Fruit fly (Drosophila melanogaster) Kc167 (cell line): Measurements from ENCODE around the gene DIP2.

Source experiments
- Myc ChIP-seq: fragments of >200 bp; optimal IDR thresholded peaks from 2 replicates; lab custom pipeline; 2017; ENCODE audit warnings: missing external identifiers
- Sin3A ChIP-seq: fragments of >200 bp; optimal IDR thresholded peaks from 2 replicates; lab custom pipeline; 2018; ENCODE audit warnings: missing external identifiers
- h ChIP-seq: fragments of >200 bp; optimal IDR thresholded peaks from 3 replicates; lab custom pipeline; 2018; ENCODE audit warnings: missing external identifiers
- insv ChIP-seq: fragments of >200 bp; optimal IDR thresholded peaks from 3 replicates; lab custom pipeline; 2018; ENCODE audit warnings: missing external identifiers
- psq ChIP-seq: fragments of >200 bp; optimal IDR thresholded peaks from 2 replicates; lab custom pipeline; 2017; ENCODE audit warnings: missing external identifiers
- ttk ChIP-seq: sonication (Bioruptor generic); optimal IDR thresholded peaks from 2 replicates; lab custom pipeline; 2017; ENCODE audit warnings: missing external identifiers

DIP2 gene

DNA sequence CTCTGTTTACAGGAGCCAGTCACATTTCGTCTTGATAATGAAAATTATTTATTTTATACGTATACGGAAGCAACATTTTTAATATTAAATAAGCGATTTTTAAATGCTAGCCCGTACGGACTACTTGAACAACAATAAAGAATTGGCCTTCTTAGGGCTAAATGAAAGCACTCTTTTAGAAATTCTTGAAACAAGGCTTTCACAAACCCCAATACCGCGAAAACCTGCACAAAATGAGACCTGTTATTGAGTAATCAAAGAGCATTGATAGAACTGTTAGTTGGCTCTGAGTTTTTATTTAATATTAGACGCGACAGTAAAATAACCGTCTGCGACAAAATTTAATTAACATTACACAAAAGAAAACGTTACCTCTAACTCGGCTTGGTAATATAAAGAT lies 17.1 kb upstream of the DIP2 start, which contains the start of gene ttm2:
Gene ttm2 (plus strand): TSS at position 301 of the 400 bp plus-strand sequence.
- TF ChIP-seq psq (no peak), ttk (lab: Kevin White, UChicago) (no peak), insv (lab: Kevin White, UChicago) (no peak), Sin3A (no peak), Myc (lab: Kevin White, UChicago) (no peak), h (lab: Kevin White, UChicago) (no peak)

DNA sequence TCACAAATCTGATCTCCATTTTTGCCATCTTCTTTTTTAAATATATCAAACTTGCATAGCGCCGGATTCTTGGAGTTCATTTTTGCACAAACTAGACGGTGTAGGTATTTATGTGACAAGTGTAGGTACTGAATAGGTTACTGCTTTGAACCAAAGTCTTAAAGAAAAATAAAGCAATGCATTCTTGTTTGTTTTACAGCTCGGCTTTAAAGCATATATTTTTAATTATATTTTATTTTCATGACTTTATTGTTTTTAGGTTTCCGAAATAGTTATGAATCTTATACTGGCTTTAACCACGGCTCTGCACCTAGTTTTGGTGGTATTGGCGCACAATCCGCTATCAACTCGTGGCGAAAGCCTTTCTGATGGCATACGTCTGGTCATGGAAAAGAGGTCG lies 15.5 kb upstream of the DIP2 start, which contains the start of gene CG32845:
Gene CG32845 (minus strand): TSS at position 101 of the 400 bp plus-strand sequence.
- TF ChIP-seq psq: no peak
- TF ChIP-seq Myc (lab: Kevin White, UChicago): no peak
- TF ChIP-seq Sin3A: no peak
- TF ChIP-seq insv (lab: Kevin White, UChicago): no peak

DNA sequence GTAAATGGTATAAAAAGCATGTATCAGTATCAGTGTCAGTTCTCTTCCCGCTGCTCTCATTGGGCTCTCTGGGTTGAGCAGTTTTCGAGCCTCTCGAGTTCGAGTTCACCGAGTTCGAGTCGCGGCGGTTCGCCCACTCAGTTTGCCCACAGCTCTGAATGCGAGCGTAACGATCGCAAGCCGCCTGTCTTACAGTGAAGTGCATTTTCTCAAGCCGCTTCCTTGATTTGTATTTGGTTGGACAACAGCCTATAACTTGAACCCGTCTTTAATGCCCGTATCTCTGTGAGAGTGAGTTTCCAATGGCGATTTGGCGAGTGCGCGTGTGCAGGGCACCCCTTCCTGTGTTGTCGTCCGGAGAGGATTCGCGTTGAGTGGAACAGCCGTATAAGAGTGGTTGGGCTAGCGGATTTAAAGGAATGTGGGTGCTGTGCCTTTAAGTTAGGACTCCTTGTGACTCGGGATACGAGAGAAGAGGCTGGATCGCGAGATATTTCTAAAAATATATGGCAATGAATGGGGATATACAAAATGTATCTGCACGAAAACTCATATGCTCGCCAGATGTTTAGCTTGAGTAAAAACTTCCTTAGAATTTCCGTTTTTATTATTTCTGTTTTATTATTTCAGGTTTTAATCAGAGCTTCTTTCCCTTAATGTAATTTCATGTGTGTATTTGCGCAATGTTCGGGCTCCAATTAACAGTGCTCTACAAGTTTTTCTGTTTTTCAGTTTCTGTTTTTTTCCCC lies 13.9 kb upstream of the DIP2 start:
- TF ChIP-seq Sin3A (no peak), psq (no peak), Myc (lab: Kevin White, UChicago) (no peak), insv (lab: Kevin White, UChicago) (no peak), h (lab: Kevin White, UChicago) (no peak), ttk (lab: Kevin White, UChicago) (no peak)

DNA sequence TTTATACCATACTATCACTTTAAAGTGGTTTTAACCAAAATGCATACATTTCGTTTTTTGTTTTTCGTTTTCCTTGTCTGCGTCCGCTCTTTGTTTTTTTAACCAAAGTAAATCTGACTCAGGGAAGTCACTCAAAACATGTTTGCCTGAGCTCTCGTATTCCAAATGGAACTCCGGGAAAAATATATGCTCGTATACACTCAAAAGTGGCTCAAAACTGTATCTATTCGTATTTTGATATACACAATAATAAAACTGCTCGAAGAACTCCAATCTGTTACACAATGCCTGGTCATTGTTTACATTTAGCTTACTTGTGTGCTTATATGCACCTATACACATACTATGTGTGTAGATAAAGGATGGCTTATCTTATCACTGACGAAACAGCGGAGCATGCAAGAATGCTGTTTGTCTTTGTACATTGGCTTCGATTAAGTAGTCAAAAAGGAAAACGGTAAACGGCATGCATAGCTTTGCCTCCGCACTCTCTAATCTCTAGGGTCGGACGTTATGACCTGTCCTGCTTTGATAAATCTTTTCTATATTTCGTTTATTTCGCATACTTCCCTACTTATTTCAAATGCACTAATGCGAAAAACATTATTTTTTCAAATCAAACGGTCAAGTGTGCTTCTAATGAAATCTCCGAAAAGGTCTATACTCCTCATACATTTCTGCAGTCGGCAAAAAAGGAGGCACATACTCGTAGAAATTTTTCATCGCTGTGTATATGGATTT lies 13.2 kb upstream of the DIP2 start, which contains the start of gene miple2:
Gene miple2 (plus strand): TSS at position 441 of the 741 bp plus-strand sequence.
- TF ChIP-seq h (lab: Kevin White, UChicago) (no peak), Myc (lab: Kevin White, UChicago) (no peak), ttk (lab: Kevin White, UChicago) (no peak), Sin3A (no peak), insv (lab: Kevin White, UChicago) (no peak)

DNA sequence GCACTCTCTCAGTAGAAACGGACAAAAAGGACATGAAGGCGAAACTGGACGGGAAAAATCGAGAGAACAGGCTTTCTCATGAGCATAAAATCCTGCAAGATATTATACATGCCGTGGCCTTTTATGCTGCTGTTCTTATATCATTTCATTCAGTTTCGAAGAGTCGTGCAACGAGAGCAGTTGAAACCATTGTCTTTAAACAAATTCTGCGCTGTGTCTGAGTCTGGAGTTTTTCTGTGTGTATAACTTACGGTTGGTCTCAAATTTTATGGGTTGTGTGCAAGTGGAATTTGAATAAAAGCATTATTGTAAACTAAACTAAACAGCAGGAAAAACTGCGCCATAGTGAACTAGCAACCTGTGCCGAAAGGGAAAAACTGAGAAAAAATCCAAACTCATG lies 9.9 kb upstream of the DIP2 start:
- TF ChIP-seq Sin3A (no peak), ttk (lab: Kevin White, UChicago) (no peak), h (lab: Kevin White, UChicago) (no peak), insv (lab: Kevin White, UChicago) (no peak), Myc (lab: Kevin White, UChicago) (no peak), psq (no peak)

DNA sequence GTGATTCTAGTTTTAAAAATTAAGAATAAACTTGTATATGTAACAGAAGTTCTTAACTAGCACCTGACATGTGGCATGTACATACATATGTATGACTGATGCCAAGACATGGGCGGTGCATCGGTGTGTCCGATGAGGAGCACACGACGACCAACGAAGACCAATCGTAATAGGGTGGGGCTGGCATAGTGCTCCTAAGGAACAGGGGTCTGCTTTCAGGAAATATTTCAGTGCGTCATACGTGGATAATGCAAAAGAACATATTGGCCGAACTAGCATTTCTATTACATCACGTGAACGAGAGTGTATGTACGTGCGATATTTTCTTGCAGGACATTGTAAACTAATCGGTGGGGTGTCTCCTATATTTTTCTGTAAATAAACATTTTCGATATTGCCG lies 9.3 kb upstream of the DIP2 start, which contains the start of gene miple1:
Gene miple1 (plus strand): TSS at position 217 of the 400 bp plus-strand sequence.
- no peak for TF ChIP-seq ttk (lab: Kevin White, UChicago)
- TF ChIP-seq Sin3A: no peak
- no peak for TF ChIP-seq h (lab: Kevin White, UChicago)

DNA sequence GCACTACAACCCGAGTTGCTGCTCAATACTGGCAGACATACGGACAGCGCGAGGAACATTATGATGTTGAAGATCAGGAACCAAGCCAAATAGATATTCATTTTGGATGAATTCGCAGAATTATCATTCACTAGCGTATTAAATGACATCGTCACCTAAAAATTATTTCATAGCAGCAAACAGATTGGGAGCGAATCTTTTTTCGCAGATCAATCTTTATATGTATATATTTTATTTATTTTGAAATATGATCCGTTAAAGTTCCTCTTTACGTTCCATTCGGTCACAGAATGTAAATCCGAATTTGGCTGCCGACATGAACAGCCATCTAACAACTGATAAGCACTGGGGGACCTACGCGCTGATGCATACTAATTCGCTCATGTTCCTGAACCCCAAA lies 8.1 kb upstream of the DIP2 start, which contains the start of gene CG34263:
Gene CG34263 (minus strand): TSS at position 101 of the 400 bp plus-strand sequence.
- no peak for TF ChIP-seq Sin3A
- TF ChIP-seq psq: no peak
- TF ChIP-seq Myc (lab: Kevin White, UChicago): no peak
- no peak for TF ChIP-seq insv (lab: Kevin White, UChicago)
- no peak for TF ChIP-seq ttk (lab: Kevin White, UChicago)
- no peak for TF ChIP-seq h (lab: Kevin White, UChicago)

DNA sequence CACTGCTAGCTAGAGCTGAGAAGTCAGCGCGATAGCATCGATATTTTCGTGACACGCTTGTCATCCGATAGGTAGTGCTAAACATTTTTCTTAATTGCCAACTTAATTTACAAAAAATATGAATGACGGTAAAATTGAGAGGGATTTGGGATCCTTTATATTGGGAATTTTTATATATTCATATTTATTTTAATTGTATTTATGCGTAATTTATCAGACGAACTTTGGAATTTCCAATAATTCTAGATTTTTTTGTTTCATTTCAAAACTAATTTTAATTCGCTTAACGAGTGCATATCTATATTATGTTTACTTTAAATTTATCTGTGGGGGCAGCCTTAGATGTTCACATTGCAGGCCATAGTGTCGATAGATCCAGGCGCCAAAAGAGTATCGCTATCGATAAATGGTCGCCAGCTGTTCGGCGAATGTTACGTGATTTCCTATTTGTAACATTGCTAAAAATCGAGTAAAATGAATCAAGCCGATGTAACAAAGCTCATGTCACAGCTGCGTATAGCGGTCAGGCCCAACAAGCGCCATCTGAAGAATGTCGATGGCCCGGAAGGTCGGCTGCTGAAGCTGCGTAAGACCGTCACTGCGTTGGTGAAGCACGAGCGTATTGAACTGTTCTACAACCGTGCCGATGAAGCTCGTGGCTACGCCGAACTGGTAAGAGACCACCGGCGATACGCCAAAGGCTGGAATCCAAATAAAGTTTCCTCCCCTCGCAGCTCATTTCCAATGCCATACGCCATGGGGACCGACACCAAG lies 6.8 kb upstream of the DIP2 start, which contains the start of the genes Tudor-SN and mRpL17:
Gene Tudor-SN (minus strand): TSS at position 3 of the 774 bp plus-strand sequence.
Gene mRpL17 (plus strand): TSS at position 402 of the 774 bp plus-strand sequence.
- no peak for TF ChIP-seq h (lab: Kevin White, UChicago)
- no peak for TF ChIP-seq ttk (lab: Kevin White, UChicago)
- no peak for TF ChIP-seq Sin3A
- TF ChIP-seq psq: no peak
- TF ChIP-seq Myc (lab: Kevin White, UChicago): no peak
- no peak for TF ChIP-seq insv (lab: Kevin White, UChicago)

DNA sequence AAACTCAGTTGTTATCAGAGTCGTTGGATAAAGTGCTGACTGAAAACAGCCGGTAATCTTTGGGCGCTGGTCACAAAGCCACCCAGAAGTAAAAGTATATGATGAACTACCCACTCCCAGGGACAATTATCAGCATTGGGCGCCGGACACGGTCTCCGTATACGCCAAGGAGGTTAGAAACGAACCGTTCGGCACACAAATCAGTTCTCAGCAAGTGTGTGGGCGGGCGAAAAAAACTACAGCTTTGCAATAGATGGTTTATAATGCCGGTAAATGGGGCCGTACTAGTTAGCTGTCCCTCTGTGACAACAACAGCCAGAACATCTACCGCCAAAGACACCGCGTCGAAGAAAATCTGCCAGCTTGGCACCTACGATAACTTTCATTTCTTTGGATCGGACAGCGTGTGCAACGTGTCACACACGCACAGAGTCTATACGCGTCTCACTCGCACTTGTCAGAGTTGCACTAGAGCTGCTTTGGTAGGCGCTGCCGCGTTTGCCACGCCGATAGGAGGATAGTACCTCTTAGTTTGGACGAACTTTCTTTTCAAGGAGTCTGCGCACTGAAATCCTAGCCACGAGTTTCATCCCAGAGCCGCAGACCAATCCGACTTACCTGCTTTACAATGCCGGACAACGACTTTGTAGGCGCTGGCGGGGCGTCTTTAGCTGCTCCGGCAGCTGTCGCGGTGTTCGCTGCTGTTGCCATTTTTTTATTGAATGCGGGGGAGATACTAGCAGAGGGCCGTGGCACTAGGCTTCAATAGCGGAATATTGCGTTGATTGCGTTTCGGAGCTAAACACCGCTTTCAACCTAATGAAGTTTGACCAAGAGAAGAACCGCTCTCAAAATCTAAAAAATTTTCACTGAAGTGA lies 6.0 kb upstream of the DIP2 start:
- TF ChIP-seq ttk (lab: Kevin White, UChicago): no peak
- TF ChIP-seq insv (lab: Kevin White, UChicago): no peak
- no peak for TF ChIP-seq h (lab: Kevin White, UChicago)
- no peak for TF ChIP-seq psq
- TF ChIP-seq Myc (lab: Kevin White, UChicago): no peak
- no peak for TF ChIP-seq Sin3A

DNA sequence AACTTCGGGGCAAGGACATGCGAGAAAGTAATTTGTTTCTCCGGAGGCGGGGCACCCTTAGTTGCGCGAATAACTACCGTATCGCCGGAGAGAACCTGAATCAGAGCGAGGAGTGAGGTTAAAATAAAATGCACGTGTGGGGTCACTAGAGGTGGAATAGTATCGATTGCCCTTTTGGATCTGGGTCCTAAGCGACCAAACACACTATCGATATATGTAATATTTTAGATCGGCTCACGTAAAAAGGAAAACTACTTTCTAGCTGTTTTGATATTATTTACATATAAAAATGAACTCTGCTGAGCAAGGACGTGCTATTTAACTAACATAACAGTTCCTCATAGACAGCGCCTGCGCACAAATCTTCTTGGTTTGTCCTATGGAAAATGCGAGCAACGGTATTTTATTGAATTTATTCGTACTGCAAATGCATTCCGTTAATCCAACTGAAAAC lies 5.0 kb upstream of the DIP2 start:
- TF ChIP-seq psq: no peak
- TF ChIP-seq Myc (lab: Kevin White, UChicago): no peak
- TF ChIP-seq insv (lab: Kevin White, UChicago): no peak
- TF ChIP-seq Sin3A: no peak
- no peak for TF ChIP-seq h (lab: Kevin White, UChicago)
- no peak for TF ChIP-seq ttk (lab: Kevin White, UChicago)
